Worm (Caenorhabditis elegans): ENCODE results near the gene vab-19.

The vab-19 gene

ce11 chrII:2468885-2469284 lies 25.8 kb downstream of the vab-19 start:
- no peak for TF ChIP-seq tab-1 (GFP tag; IDR thresholded peaks at IDR 0.05)
- no peak for TF ChIP-seq klf-2 (GFP tag; conservative IDR thresholded peaks at IDR 0.05)
- no peak for TF ChIP-seq ztf-29 (GFP tag; IDR thresholded peaks at IDR 0.05)
- peak; percentile 70 for TF ChIP-seq T22C8.4 (GFP tag; IDR thresholded peaks at IDR 0.05)
- TF ChIP-seq med-1 (GFP tag; optimal IDR thresholded peaks at IDR 0.05; ENCODE audit: insufficient read depth) = no peak
- no peak for TF ChIP-seq ztf-23 (GFP tag; IDR thresholded peaks at IDR 0.05)

- no peak for TF ChIP-seq ref-1 (GFP tag; conservative IDR thresholded peaks at IDR 0.05)
Measured at ce11 chrII:2473270-2473669, 30.2 kb downstream of the vab-19 start, which contains the start of gene tsr-1. Gene tsr-1, minus strand, starts transcription at chrII:2473370.

ce11 chrII:2478543-2478942 lies 35.5 kb downstream of the vab-19 start, which contains the start of gene mnat-1:
Gene mnat-1, minus strand, starts transcription at chrII:2478643.
- TF ChIP-seq ztf-23 (GFP tag; IDR thresholded peaks at IDR 0.05) = no peak
- TF ChIP-seq cog-1 (tag; optimal IDR thresholded peaks at IDR 0.05) = no peak
- TF ChIP-seq tab-1 (GFP tag; IDR thresholded peaks at IDR 0.05) = no peak
- TF ChIP-seq flt-1 (GFP tag; IDR thresholded peaks at IDR 0.05) = no peak
- no peak for TF ChIP-seq ref-1 (GFP tag; conservative IDR thresholded peaks at IDR 0.05)
- no peak for TF ChIP-seq T22C8.4 (GFP tag; IDR thresholded peaks at IDR 0.05)
- no peak for TF ChIP-seq ztf-29 (GFP tag; IDR thresholded peaks at IDR 0.05)
- TF ChIP-seq klf-2 (GFP tag; conservative IDR thresholded peaks at IDR 0.05) = no peak
- TF ChIP-seq med-1 (GFP tag; optimal IDR thresholded peaks at IDR 0.05; ENCODE audit: insufficient read depth) = no peak

- TF ChIP-seq klf-2 (GFP tag; conservative IDR thresholded peaks at IDR 0.05) = no peak
- TF ChIP-seq T22C8.4 (GFP tag; IDR thresholded peaks at IDR 0.05) = no peak
- TF ChIP-seq tab-1 (GFP tag; IDR thresholded peaks at IDR 0.05) = no peak
- TF ChIP-seq ref-1 (GFP tag; conservative IDR thresholded peaks at IDR 0.05) = no peak
- TF ChIP-seq ztf-23 (GFP tag; IDR thresholded peaks at IDR 0.05) = no peak
- no peak for TF ChIP-seq flt-1 (GFP tag; IDR thresholded peaks at IDR 0.05)
- TF ChIP-seq med-1 (GFP tag; optimal IDR thresholded peaks at IDR 0.05; ENCODE audit: insufficient read depth) = no peak
Measured at ce11 chrII:2479047-2479446, 36.0 kb downstream of the vab-19 start, which contains the start of gene F53G2.12. Gene F53G2.12, minus strand, starts transcription at chrII:2479090.

ce11 chrII:2480099-2480498 lies 37.0 kb downstream of the vab-19 start, which contains the start of gene F53G2.3:
Gene F53G2.3, plus strand, starts transcription at chrII:2480399.
- no peak for TF ChIP-seq tab-1 (GFP tag; IDR thresholded peaks at IDR 0.05)
- no peak for TF ChIP-seq flt-1 (GFP tag; IDR thresholded peaks at IDR 0.05)
- TF ChIP-seq ztf-23 (GFP tag; IDR thresholded peaks at IDR 0.05) = no peak
- no peak for TF ChIP-seq ref-1 (GFP tag; conservative IDR thresholded peaks at IDR 0.05)
- TF ChIP-seq cog-1 (tag; optimal IDR thresholded peaks at IDR 0.05) = no peak
- no peak for TF ChIP-seq klf-2 (GFP tag; conservative IDR thresholded peaks at IDR 0.05)
- TF ChIP-seq ztf-29 (GFP tag; IDR thresholded peaks at IDR 0.05) = no peak
- no peak for TF ChIP-seq T22C8.4 (GFP tag; IDR thresholded peaks at IDR 0.05)
- TF ChIP-seq med-1 (GFP tag; optimal IDR thresholded peaks at IDR 0.05; ENCODE audit: insufficient read depth) = no peak

ce11 chrII:2481621-2482020 lies 38.5 kb downstream of the vab-19 start, which contains the start of gene F53G2.2:
Gene F53G2.2, plus strand, starts transcription at chrII:2481921.
- TF ChIP-seq ztf-29 (GFP tag; IDR thresholded peaks at IDR 0.05) (no peak), cog-1 (tag; optimal IDR thresholded peaks at IDR 0.05) (no peak), klf-2 (GFP tag; conservative IDR thresholded peaks at IDR 0.05) (no peak), med-1 (GFP tag; optimal IDR thresholded peaks at IDR 0.05; ENCODE audit: insufficient read depth) (no peak), ztf-23 (GFP tag; IDR thresholded peaks at IDR 0.05) (no peak), tab-1 (GFP tag; IDR thresholded peaks at IDR 0.05) (no peak), ref-1 (GFP tag; conservative IDR thresholded peaks at IDR 0.05) (no peak), flt-1 (GFP tag; IDR thresholded peaks at IDR 0.05) (no peak), T22C8.4 (GFP tag; IDR thresholded peaks at IDR 0.05) (no peak)

ce11 chrII:2483507-2483906 lies 40.4 kb downstream of the vab-19 start, which contains the start of gene F53G2.13:
Gene F53G2.13, plus strand, starts transcription at chrII:2483807.
- TF ChIP-seq ref-1 (GFP tag; conservative IDR thresholded peaks at IDR 0.05) (no peak), ztf-29 (GFP tag; IDR thresholded peaks at IDR 0.05) (no peak), klf-2 (GFP tag; conservative IDR thresholded peaks at IDR 0.05) (no peak), T22C8.4 (GFP tag; IDR thresholded peaks at IDR 0.05) (no peak), cog-1 (tag; optimal IDR thresholded peaks at IDR 0.05) (no peak), ztf-23 (GFP tag; IDR thresholded peaks at IDR 0.05) (no peak), flt-1 (GFP tag; IDR thresholded peaks at IDR 0.05) (no peak), tab-1 (GFP tag; IDR thresholded peaks at IDR 0.05) (no peak), med-1 (GFP tag; optimal IDR thresholded peaks at IDR 0.05; ENCODE audit: insufficient read depth) (no peak)

- TF ChIP-seq tab-1 (GFP tag; IDR thresholded peaks at IDR 0.05) = no peak
- TF ChIP-seq flt-1 (GFP tag; IDR thresholded peaks at IDR 0.05) = no peak
- TF ChIP-seq ztf-29 (GFP tag; IDR thresholded peaks at IDR 0.05) = no peak
- TF ChIP-seq ref-1 (GFP tag; conservative IDR thresholded peaks at IDR 0.05) = no peak
- TF ChIP-seq med-1 (GFP tag; optimal IDR thresholded peaks at IDR 0.05; ENCODE audit: insufficient read depth) = no peak
- TF ChIP-seq cog-1 (tag; optimal IDR thresholded peaks at IDR 0.05) = no peak
Measured at ce11 chrII:2488386-2488785, 45.3 kb downstream of the vab-19 start, which contains the start of gene F53G2.1. Gene F53G2.1, plus strand, starts transcription at chrII:2488686.
